Fruit fly (Drosophila melanogaster) whole organism, embryonic: ENCODE data around the gene CG18749.

Source experiments
- Bdp1 ChIP-seq: fragments of 200-800 bp; sonication (Bioruptor generic); optimal IDR thresholded peaks from 3 replicates; lab custom pipeline; 2016; ENCODE audit warnings: missing biosample characterization, missing genetic modification characterization
- CG10366 ChIP-seq: fragments of 200-800 bp; sonication (Bioruptor generic); IDR thresholded peaks from 2 replicates; pipeline ENCODE4 v1.3.6; 2022; ENCODE audit warnings: missing biosample characterization, missing genetic modification characterization
- CG10431 ChIP-seq: fragments of 200-800 bp; sonication (Bioruptor generic); optimal IDR thresholded peaks from 3 replicates; lab custom pipeline; 2018; ENCODE audit warnings: missing biosample characterization, mild to moderate bottlenecking, missing genetic modification characterization
- CG11560 ChIP-seq: fragments of 200-800 bp; sonication (Bioruptor generic); IDR thresholded peaks from 3 replicates; pipeline ENCODE4 v1.3.6; 2022; ENCODE audit warnings: missing biosample characterization, missing genetic modification characterization
- CG13894 ChIP-seq: fragments of 200-800 bp; sonication (Bioruptor generic); optimal IDR thresholded peaks from 3 replicates; lab custom pipeline; 2018; ENCODE audit warnings: missing biosample characterization, mild to moderate bottlenecking, missing genetic modification characterization, moderate library complexity
- CG14441 ChIP-seq: fragments of 200-800 bp; sonication (Bioruptor generic); IDR thresholded peaks from 2 replicates; pipeline ENCODE4 v1.3.6; 2022; ENCODE audit warnings: missing biosample characterization, missing genetic modification characterization
- CG15601 ChIP-seq: fragments of 200-800 bp; sonication (Bioruptor generic); optimal IDR thresholded peaks from 3 replicates; lab custom pipeline; 2019; ENCODE audit warnings: missing biosample characterization, mild to moderate bottlenecking, missing genetic modification characterization, moderate library complexity
- CG15696 ChIP-seq: fragments of 200-800 bp; sonication (Bioruptor generic); optimal IDR thresholded peaks from 2 replicates; lab custom pipeline; 2019; ENCODE audit warnings: missing biosample characterization, mild to moderate bottlenecking, missing genetic modification characterization, moderate library complexity
- CG16779 ChIP-seq: fragments of 200-800 bp; sonication (Bioruptor generic); IDR thresholded peaks from 2 replicates; pipeline ENCODE4 v1.3.6; 2022; ENCODE audit warnings: missing biosample characterization, missing genetic modification characterization
- CG18476 ChIP-seq: fragments of 200-800 bp; sonication (Bioruptor generic); optimal IDR thresholded peaks from 2 replicates; lab custom pipeline; 2016; ENCODE audit warnings: missing biosample characterization, mild to moderate bottlenecking, missing genetic modification characterization
- CG31365 ChIP-seq: fragments of 200-800 bp; sonication (Bioruptor generic); optimal IDR thresholded peaks from 2 replicates; lab custom pipeline; 2018; ENCODE audit warnings: missing biosample characterization, mild to moderate bottlenecking, missing genetic modification characterization
- CG3281 ChIP-seq: fragments of 200-800 bp; sonication (Bioruptor generic); optimal IDR thresholded peaks from 3 replicates; lab custom pipeline; 2017; ENCODE audit warnings: missing biosample characterization, mild to moderate bottlenecking, missing genetic modification characterization
- CG4282 ChIP-seq: fragments of 200-800 bp; sonication (Bioruptor generic); optimal IDR thresholded peaks from 2 replicates; lab custom pipeline; 2016; ENCODE audit warnings: missing biosample characterization, missing genetic modification characterization
- CG4328 ChIP-seq: fragments of 200-800 bp; sonication (Bioruptor generic); optimal IDR thresholded peaks from 3 replicates; lab custom pipeline; 2017; ENCODE audit warnings: missing biosample characterization, missing genetic modification reagents, missing genetic modification characterization
- CG6854 ChIP-seq: fragments of 200-800 bp; sonication (Bioruptor generic); optimal IDR thresholded peaks from 3 replicates; lab custom pipeline; 2017; ENCODE audit warnings: missing biosample characterization, mild to moderate bottlenecking, missing genetic modification characterization
- CG7271 ChIP-seq: fragments of 200-800 bp; sonication (Bioruptor generic); optimal IDR thresholded peaks from 2 replicates; lab custom pipeline; 2018; ENCODE audit warnings: missing biosample characterization, mild to moderate bottlenecking, missing genetic modification characterization, moderate library complexity
- CG8281 ChIP-seq: fragments of 200-800 bp; sonication (Bioruptor generic); optimal IDR thresholded peaks from 2 replicates; lab custom pipeline; 2018; ENCODE audit warnings: missing biosample characterization, mild to moderate bottlenecking, missing genetic modification characterization, moderate library complexity
- CG8924 ChIP-seq: fragments of 200-800 bp; optimal IDR thresholded peaks from 3 replicates; lab custom pipeline; 2019; ENCODE audit warnings: missing biosample characterization, mild to moderate bottlenecking, missing genetic modification characterization, moderate library complexity
- CG9932 ChIP-seq: fragments of 200-800 bp; sonication (Bioruptor generic); IDR thresholded peaks from 2 replicates; pipeline ENCODE4 v1.3.6; 2022; ENCODE audit warnings: missing biosample characterization, missing genetic modification characterization
- E2f2 ChIP-seq: fragments of 200-800 bp; sonication (Bioruptor generic); IDR thresholded peaks from 2 replicates; pipeline ENCODE4 v1.3.6; 2022; ENCODE audit warnings: missing biosample characterization, missing genetic modification characterization
- ERR ChIP-seq: fragments of 200-800 bp; sonication (Bioruptor generic); optimal IDR thresholded peaks from 2 replicates; lab custom pipeline; 2016; ENCODE audit warnings: missing biosample characterization, missing genetic modification characterization
- Ets65A ChIP-seq: fragments of 200-800 bp; sonication (Bioruptor generic); peaks from one replicate; lab custom pipeline; 2016; ENCODE audit warnings: missing biosample characterization, missing genetic modification characterization
- Ets97D ChIP-seq: fragments of 200-800 bp; sonication (Bioruptor generic); optimal IDR thresholded peaks from 3 replicates; lab custom pipeline; 2016; ENCODE audit warnings: missing biosample characterization, missing genetic modification characterization
- GATAe ChIP-seq: fragments of 200-800 bp; sonication (Bioruptor generic); conservative IDR thresholded peaks from 2 replicates; pipeline ENCODE4 v1.3.6; 2022; ENCODE audit warnings: missing biosample characterization, missing genetic modification characterization
- HLH3B ChIP-seq: fragments of 200-800 bp; sonication (Bioruptor generic); IDR thresholded peaks from 2 replicates; pipeline ENCODE4 v1.3.6; 2022; ENCODE audit warnings: missing biosample characterization, missing genetic modification characterization
- Hr78 ChIP-seq, 2 experiments: fragments of 200-800 bp in 1 of 2; fragments of >200 bp in 1 of 2; sonication (Bioruptor generic) in 1 of 2; optimal IDR thresholded peaks; 2 replicates each; lab custom pipeline; 2017 to 2019; ENCODE audit warnings: missing biosample characterization in 2 of 2, missing genetic modification characterization in 2 of 2, mild to moderate bottlenecking in 1 of 2, moderate library complexity in 1 of 2
- MESR4 ChIP-seq: fragments of 200-800 bp; sonication (Bioruptor generic); optimal IDR thresholded peaks from 2 replicates; lab custom pipeline; 2018; ENCODE audit warnings: missing biosample characterization, mild to moderate bottlenecking, missing genetic modification characterization, moderate library complexity
- Nf-YA ChIP-seq: fragments of 200-800 bp; sonication (Bioruptor generic); IDR thresholded peaks from 2 replicates; pipeline ENCODE4 v1.3.6; 2022; ENCODE audit warnings: missing biosample characterization, missing genetic modification characterization
- Poxn ChIP-seq: fragments of 200-800 bp; sonication (Bioruptor generic); IDR thresholded peaks from 2 replicates; pipeline ENCODE4 v1.3.6; 2022; ENCODE audit warnings: missing biosample characterization, missing genetic modification characterization
- Sry-δ ChIP-seq: fragments of 200-800 bp; sonication (Bioruptor generic); optimal IDR thresholded peaks from 2 replicates; lab custom pipeline; 2016; ENCODE audit warnings: missing biosample characterization, missing genetic modification characterization
- YL-1 ChIP-seq: fragments of 200-800 bp; sonication (Bioruptor generic); optimal IDR thresholded peaks from 3 replicates; lab custom pipeline; 2017; ENCODE audit warnings: missing biosample characterization, mild to moderate bottlenecking, missing genetic modification characterization
- ash1 ChIP-seq: fragments of 200-800 bp; sonication (Bioruptor generic); optimal IDR thresholded peaks from 2 replicates; lab custom pipeline; 2018; ENCODE audit warnings: missing biosample characterization, mild to moderate bottlenecking, missing genetic modification characterization
- caup ChIP-seq: fragments of 200-800 bp; sonication (Bioruptor generic); optimal IDR thresholded peaks from 3 replicates; lab custom pipeline; 2017; ENCODE audit warnings: missing biosample characterization, mild to moderate bottlenecking, missing genetic modification characterization, moderate library complexity; ENCODE audit not compliant: severe bottlenecking
- cg ChIP-seq: fragments of 200-800 bp; sonication (Bioruptor generic); optimal IDR thresholded peaks from 3 replicates; lab custom pipeline; 2019; ENCODE audit warnings: missing biosample characterization, mild to moderate bottlenecking, missing genetic modification characterization, moderate library complexity
- gce ChIP-seq: fragments of 200-800 bp; sonication (Bioruptor generic); IDR thresholded peaks from 3 replicates; pipeline ENCODE4 v1.3.6; 2022; ENCODE audit warnings: missing biosample characterization, missing genetic modification characterization
- gfzf ChIP-seq: fragments of 200-800 bp; sonication (Bioruptor generic); optimal IDR thresholded peaks from 2 replicates; lab custom pipeline; 2016; ENCODE audit warnings: missing biosample characterization, mild to moderate bottlenecking, missing genetic modification characterization, moderate library complexity
- gt ChIP-seq: fragments of 200-800 bp; sonication (Bioruptor generic); IDR thresholded peaks from 2 replicates; pipeline ENCODE4 v1.3.6; 2022; ENCODE audit warnings: missing biosample characterization, missing genetic modification characterization
- jumu ChIP-seq: fragments of 200-800 bp; sonication (Bioruptor generic); optimal IDR thresholded peaks from 3 replicates; lab custom pipeline; 2016; ENCODE audit warnings: missing biosample characterization, missing genetic modification characterization
- pho ChIP-seq: fragments of 200-800 bp; sonication (Bioruptor generic); optimal IDR thresholded peaks from 2 replicates; lab custom pipeline; 2016; ENCODE audit warnings: missing biosample characterization, missing genetic modification characterization
- pzg ChIP-seq: fragments of 200-800 bp; sonication (Bioruptor generic); optimal IDR thresholded peaks from 3 replicates; lab custom pipeline; 2018; ENCODE audit warnings: missing biosample characterization, mild to moderate bottlenecking, missing genetic modification characterization, moderate library complexity
- ranshi ChIP-seq: fragments of 200-800 bp; sonication (Bioruptor generic); IDR thresholded peaks from 2 replicates; pipeline ENCODE4 v1.3.6; 2022; ENCODE audit warnings: missing biosample characterization, missing genetic modification characterization
- sim ChIP-seq: fragments of 200-800 bp; sonication (Bioruptor generic); IDR thresholded peaks from 2 replicates; pipeline ENCODE4 v1.3.6; 2022; ENCODE audit warnings: missing biosample characterization, missing genetic modification characterization
- slp2 ChIP-seq: fragments of 200-800 bp; sonication (Bioruptor generic); optimal IDR thresholded peaks from 2 replicates; lab custom pipeline; 2016; ENCODE audit warnings: missing biosample characterization, missing genetic modification characterization
- tap ChIP-seq: fragments of 200-800 bp; optimal IDR thresholded peaks from 3 replicates; lab custom pipeline; 2019; ENCODE audit warnings: missing biosample characterization, mild to moderate bottlenecking, missing genetic modification characterization, moderate library complexity
- trem ChIP-seq: fragments of 200-800 bp; optimal IDR thresholded peaks from 3 replicates; lab custom pipeline; 2019; ENCODE audit warnings: missing biosample characterization, mild to moderate bottlenecking, missing genetic modification characterization, moderate library complexity
- tx ChIP-seq: fragments of 200-800 bp; sonication (Bioruptor generic); optimal IDR thresholded peaks from 2 replicates; lab custom pipeline; 2016; ENCODE audit warnings: missing biosample characterization, missing genetic modification characterization
- vfl ChIP-seq: fragments of 200-800 bp; sonication (Bioruptor generic); optimal IDR thresholded peaks from 2 replicates; lab custom pipeline; 2016; ENCODE audit warnings: missing biosample characterization, missing genetic modification characterization
- yki ChIP-seq: fragments of >200 bp; optimal IDR thresholded peaks from 3 replicates; lab custom pipeline; 2018
- zen ChIP-seq: fragments of 200-800 bp; sonication (Bioruptor generic); optimal IDR thresholded peaks from 3 replicates; lab custom pipeline; 2018; ENCODE audit warnings: missing biosample characterization, mild to moderate bottlenecking, missing genetic modification characterization, moderate library complexity

The CG18749 gene

dm6 chr3R:8239472-8240301 is 4.2 kb upstream of the CG18749 start (continued):
- peak; percentile 28 for TF ChIP-seq Sry-δ (GFP tag; lab: Kevin White, UChicago)
- TF ChIP-seq CG18476, result peak; percentile 88
- TF ChIP-seq trem (tag; lab: Kevin White, UChicago), result peak; percentile 65
- TF ChIP-seq CG9932 (GFP tag; lab: Robert Waterston, UW), result peak; percentile 74
- TF ChIP-seq ranshi (GFP tag; lab: Robert Waterston, UW), result peak; percentile 42; the same call in 1 of the 2 replicates
- peak; percentile 83 for TF ChIP-seq CG10431
- TF ChIP-seq sim (GFP tag; lab: Robert Waterston, UW), result peak; percentile 57; the same call in 1 of the 2 replicates
- no peak for TF ChIP-seq MESR4 (GFP tag; lab: Kevin White, UChicago)
- no peak for TF ChIP-seq YL-1 (GFP tag; lab: Kevin White, UChicago)
- peak; percentile 71 for TF ChIP-seq tx (GFP tag; lab: Kevin White, UChicago)
- TF ChIP-seq CG6854 (GFP tag; lab: Kevin White, UChicago), result peak; percentile 92
- peak; percentile 83 for TF ChIP-seq slp2 (GFP tag; lab: Kevin White, UChicago)
- peak; percentile 93 for TF ChIP-seq CG4328 (GFP tag; lab: Kevin White, UChicago)
- peak; percentile 87 for TF ChIP-seq caup (GFP tag; lab: Kevin White, UChicago)
- TF ChIP-seq gce (GFP tag; lab: Robert Waterston, UW), result 0 out of 3 replicates have a peak, but pooled peaks have one; percentile 22
- TF ChIP-seq pho (GFP tag; lab: Kevin White, UChicago), result peak; percentile 87
- no peak for TF ChIP-seq ERR (GFP tag; lab: Kevin White, UChicago)
- peak; percentile 80 for TF ChIP-seq CG15696 (tag; lab: Kevin White, UChicago)
- TF ChIP-seq GATAe, result peak; percentile 47; the same call in 1 of the 2 replicates
- peak; percentile 96 for TF ChIP-seq CG3281 (GFP tag; lab: Kevin White, UChicago)
- TF ChIP-seq CG8281, result peak; percentile 76
- peak; percentile 37 for TF ChIP-seq HLH3B (GFP tag; lab: Robert Waterston, UW)
- no peak for TF ChIP-seq gfzf (GFP tag; lab: Kevin White, UChicago)
- peak; percentile 48; the same call in 1 of the 2 replicates for TF ChIP-seq CG16779 (GFP tag; lab: Robert Waterston, UW)
- peak; percentile 87 for TF ChIP-seq tap
- TF ChIP-seq Poxn (GFP tag; lab: Robert Waterston, UW), result 0 out of 2 replicates have a peak, but pooled peaks have one; percentile 13
- TF ChIP-seq CG15601 (tag; lab: Kevin White, UChicago), result peak; percentile 86
- no peak for TF ChIP-seq CG31365 (tag; lab: Kevin White, UChicago)
- TF ChIP-seq jumu (GFP tag; lab: Kevin White, UChicago), result peak; percentile 30
- no peak for TF ChIP-seq CG4282 (GFP tag; lab: Kevin White, UChicago)
- peak; percentile 59 for TF ChIP-seq Bdp1 (GFP tag; lab: Kevin White, UChicago)
- TF ChIP-seq Nf-YA (GFP tag; lab: Robert Waterston, UW), result peak; percentile 50; the same call in 1 of the 2 replicates
- peak; percentile 95 for TF ChIP-seq CG8924 (tag; lab: Kevin White, UChicago)
- no peak for TF ChIP-seq ash1
- no peak for TF ChIP-seq Ets97D
- TF ChIP-seq zen (tag; lab: Kevin White, UChicago), result peak; percentile 66
- peak; percentile 56; the same call in 1 of the 2 replicates for TF ChIP-seq CG10366
- TF ChIP-seq CG14441 (GFP tag; lab: Robert Waterston, UW), result peak; percentile 59
- peak; percentile 70 for TF ChIP-seq cg
- TF ChIP-seq yki (lab: Kevin White, UChicago), result no peak
- peak; percentile 62; the same call in 1 of the 3 replicates for TF ChIP-seq CG11560 (tag; lab: Robert Waterston, UW)
- TF ChIP-seq Ets65A (GFP tag; lab: Kevin White, UChicago), result peak; percentile 78
- TF ChIP-seq gt, result 0 out of 2 replicates have a peak, but pooled peaks have one; percentile 22
- TF ChIP-seq CG13894 (tag; lab: Kevin White, UChicago), result peak; percentile 66
- TF ChIP-seq pzg, result peak; percentile 17
- TF ChIP-seq E2f2 (GFP tag; lab: Robert Waterston, UW), result peak; percentile 63
- TF ChIP-seq CG7271, result peak; percentile 6
- TF ChIP-seq vfl (GFP tag; lab: Kevin White, UChicago), result peak; percentile 54
- peak in 1 of 2 experiments; percentile 87 for TF ChIP-seq Hr78 (GFP tag; optimal IDR thresholded peaks at IDR 0.05; lab: Kevin White, UChicago)
